Fruit fly (Drosophila melanogaster): ENCODE data around the gene nero.

The nero gene

DNA sequence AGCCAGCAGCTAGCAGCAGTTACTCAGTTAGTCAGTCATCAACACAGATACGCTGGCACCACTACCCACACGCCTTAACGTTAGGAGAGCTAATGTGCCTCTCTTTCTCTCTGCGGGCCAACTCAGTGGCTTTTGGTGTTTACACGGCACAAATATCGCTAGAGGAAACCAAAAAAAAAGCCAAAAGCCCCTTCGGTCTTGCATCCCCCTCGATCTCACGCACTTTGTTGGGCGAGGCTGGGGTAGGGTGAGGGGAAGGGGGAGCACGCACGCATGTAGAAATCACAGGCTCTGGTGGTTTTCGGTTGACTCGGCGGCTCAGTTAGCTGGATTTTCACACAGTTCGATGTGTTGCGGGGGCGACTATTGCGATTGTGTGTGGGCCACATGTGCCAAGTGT is 25.4 kb downstream of the nero start (continued):
- no peak for TF ChIP-seq fd64A (GFP tag; optimal IDR thresholded peaks at IDR 0.05)
- no peak for TF ChIP-seq CG13775 (GFP tag; optimal IDR thresholded peaks at IDR 0.05)
- TF ChIP-seq CG10979 (tag; optimal IDR thresholded peaks at IDR 0.05), result no peak
- TF ChIP-seq CG11695 (GFP tag; IDR thresholded peaks at IDR 0.05), result 0 out of 3 replicates have a peak, but pooled peaks have one; percentile 29
- TF ChIP-seq CG17385 (GFP tag; optimal IDR thresholded peaks at IDR 0.05), result peak; percentile 23
- peak; percentile 52; the same call in 1 of the 3 replicates for TF ChIP-seq so (GFP tag; IDR thresholded peaks at IDR 0.05)
- TF ChIP-seq CG9817 (tag; optimal IDR thresholded peaks at IDR 0.05), result no peak
- TF ChIP-seq bbx (GFP tag; IDR thresholded peaks at IDR 0.05; ENCODE audit: partially characterized antibody), result no peak
- no peak for TF ChIP-seq CG4282 (GFP tag; optimal IDR thresholded peaks at IDR 0.05)
- TF ChIP-seq Dip2 (GFP tag; IDR thresholded peaks at IDR 0.05), result no peak
- TF ChIP-seq unpg (GFP tag; optimal IDR thresholded peaks at IDR 0.05), result no peak
- TF ChIP-seq CG12219 (GFP tag; optimal IDR thresholded peaks at IDR 0.05), result no peak
- TF ChIP-seq CG42726 (GFP tag; IDR thresholded peaks at IDR 0.05; ENCODE audit: partially characterized antibody), result no peak
- TF ChIP-seq sug (tag; optimal IDR thresholded peaks at IDR 0.05), result no peak
- no peak for TF ChIP-seq zf30C (GFP tag; optimal IDR thresholded peaks at IDR 0.05)
- TF ChIP-seq ab (GFP tag; optimal IDR thresholded peaks at IDR 0.05), result no peak
- no peak for TF ChIP-seq jing (GFP tag; optimal IDR thresholded peaks at IDR 0.05)
- no peak; the same call in 1 of the 2 replicates for TF ChIP-seq sens-2 (GFP tag; IDR thresholded peaks at IDR 0.05)
- TF ChIP-seq dan (GFP tag; IDR thresholded peaks at IDR 0.05), result no peak
- TF ChIP-seq mam (GFP tag; optimal IDR thresholded peaks at IDR 0.05), result no peak
- no peak for TF ChIP-seq pzg (GFP tag; optimal IDR thresholded peaks at IDR 0.05)
- no peak for TF ChIP-seq CG10565 (GFP tag; optimal IDR thresholded peaks at IDR 0.05)
- peak; percentile 37; the same call in 1 of the 3 replicates for TF ChIP-seq ci (GFP tag; IDR thresholded peaks at IDR 0.05)
- no peak for TF ChIP-seq GATAe (GFP tag; conservative IDR thresholded peaks at IDR 0.05)
- TF ChIP-seq CG17361 (GFP tag; IDR thresholded peaks at IDR 0.05), result no peak
- no peak for TF ChIP-seq Dip3 (GFP tag; optimal IDR thresholded peaks at IDR 0.05)
- no peak for TF ChIP-seq Poxn (GFP tag; IDR thresholded peaks at IDR 0.05)
- peak; percentile 32 for TF ChIP-seq ATbp (GFP tag; optimal IDR thresholded peaks at IDR 0.05)

DNA sequence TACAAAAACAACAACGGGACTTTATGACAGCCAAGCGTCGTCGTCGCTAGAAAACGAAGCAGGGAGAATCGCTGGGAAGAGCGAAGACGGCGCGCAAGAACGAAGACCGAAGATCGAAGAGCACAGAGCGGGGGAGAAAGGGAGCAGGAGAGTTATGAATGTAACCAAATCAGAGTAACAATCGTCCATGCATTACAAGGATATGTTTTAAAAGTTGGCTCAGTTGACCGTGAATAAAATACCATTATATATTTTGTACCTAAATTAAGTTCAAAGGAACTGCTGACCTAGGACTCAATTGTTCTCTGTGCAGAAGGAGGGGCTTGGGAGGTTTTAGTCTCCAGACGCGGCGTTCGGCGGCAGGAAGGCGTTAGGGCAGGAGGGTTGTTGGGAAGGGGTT is 25.9 kb downstream of the nero start:
- TF ChIP-seq slbo (GFP tag; IDR thresholded peaks at IDR 0.05), result peak; percentile 5; the same call in 1 of the 2 replicates
- TF ChIP-seq nerfin-2 (GFP tag; IDR thresholded peaks at IDR 0.05; ENCODE audit: partially characterized antibody), result no peak
- TF ChIP-seq Deaf1 (tag; optimal IDR thresholded peaks at IDR 0.05), result peak; percentile 52
- TF ChIP-seq CG2120 (GFP tag; optimal IDR thresholded peaks at IDR 0.05), result peak; percentile 21
- TF ChIP-seq Ets65A (GFP tag), result peak; percentile 91
- TF ChIP-seq CG11085 (GFP tag; IDR thresholded peaks at IDR 0.05), result no peak
- no peak for TF ChIP-seq Max (GFP tag; optimal IDR thresholded peaks at IDR 0.05)
- TF ChIP-seq sens (GFP tag), result peak; percentile 32
- TF ChIP-seq chm (GFP tag; IDR thresholded peaks at IDR 0.05), result no peak

DNA sequence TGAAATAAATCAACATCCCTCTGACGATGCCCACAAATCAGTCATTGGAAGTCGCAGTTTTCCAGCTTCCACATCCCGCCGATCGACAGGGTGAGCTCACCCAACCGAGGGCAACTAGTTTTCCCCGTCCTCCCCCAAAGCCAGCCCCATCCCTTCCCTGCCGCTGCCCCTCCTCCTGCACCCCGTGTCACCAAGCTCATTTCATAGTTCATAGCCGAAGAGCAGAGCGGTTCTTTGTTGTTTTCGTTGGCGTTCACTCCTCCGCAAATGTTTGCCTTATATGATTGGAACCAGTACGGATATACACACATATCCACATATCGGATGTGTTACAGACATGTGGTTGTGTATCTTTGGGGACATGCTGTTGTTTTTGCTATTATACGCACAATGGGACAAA is 27.2 kb downstream of the nero start:
- TF ChIP-seq ttk (GFP tag; IDR thresholded peaks at IDR 0.05) (0 out of 2 replicates have a peak, but pooled peaks have one; percentile 19), crol (GFP tag; IDR thresholded peaks at IDR 0.05) (peak; percentile 81), nom (GFP tag; optimal IDR thresholded peaks at IDR 0.05) (peak; percentile 3), CG10543 (GFP tag; optimal IDR thresholded peaks at IDR 0.05) (peak; percentile 7), zfh2 (GFP tag; optimal IDR thresholded peaks at IDR 0.05) (no peak), CG13894 (tag; optimal IDR thresholded peaks at IDR 0.05) (peak; percentile 33), CG12769 (tag; optimal IDR thresholded peaks at IDR 0.05) (peak; percentile 18), sr (GFP tag; IDR thresholded peaks at IDR 0.05) (peak; percentile 75), Eip74EF (GFP tag; optimal IDR thresholded peaks at IDR 0.05) (no peak), CG1603 (tag; optimal IDR thresholded peaks at IDR 0.05) (no peak), chinmo (GFP tag; IDR thresholded peaks at IDR 0.05; ENCODE audit: partially characterized antibody) (0 out of 4 replicates have a peak, but pooled peaks have one; percentile 24)
